Fruit fly (Drosophila melanogaster) whole organism, wandering third instar larva: Measurements from ENCODE around the gene CG7840.

Source experiments
- Abd-B ChIP-seq: fragments of >200 bp; optimal IDR thresholded peaks from 2 replicates; lab custom pipeline; 2017; ENCODE audit warnings: missing biosample characterization, missing genetic modification characterization
- CG32264 ChIP-seq: fragments of 200-800 bp; sonication (Bioruptor generic); optimal IDR thresholded peaks from 2 replicates; lab custom pipeline; 2016; ENCODE audit warnings: missing biosample characterization, missing genetic modification characterization
- CG9705 ChIP-seq: fragments of 200-800 bp; sonication (Bioruptor generic); optimal IDR thresholded peaks from 2 replicates; lab custom pipeline; 2018; ENCODE audit warnings: missing biosample characterization, mild to moderate bottlenecking, missing genetic modification characterization
- CrebA ChIP-seq: fragments of 200-800 bp; sonication (Bioruptor generic); optimal IDR thresholded peaks from 2 replicates; lab custom pipeline; 2016; ENCODE audit warnings: missing biosample characterization, mild to moderate bottlenecking, missing genetic modification characterization, borderline replicate concordance
- Dfd ChIP-seq: fragments of >200 bp; optimal IDR thresholded peaks from 2 replicates; lab custom pipeline; 2017; ENCODE audit warnings: missing biosample characterization, missing genetic modification characterization
- Dif ChIP-seq: fragments of 200-275, 200-300 bp; sonication (Bioruptor generic); optimal IDR thresholded peaks from 2 replicates; lab custom pipeline; 2018; ENCODE audit warnings: missing biosample characterization, missing genetic modification characterization; ENCODE audit not compliant: partially characterized antibody
- GATAd ChIP-seq: sonication (Bioruptor generic); optimal IDR thresholded peaks from 2 replicates; lab custom pipeline; 2016; ENCODE audit warnings: missing biosample characterization, missing genetic modification characterization
- HLH106 ChIP-seq: fragments of 200-800 bp; optimal IDR thresholded peaks from 3 replicates; lab custom pipeline; 2019; ENCODE audit warnings: missing biosample characterization, mild to moderate bottlenecking, missing genetic modification characterization, moderate library complexity
- Hnf4 ChIP-seq: fragments of 200-800 bp; sonication (Bioruptor generic); optimal IDR thresholded peaks from 2 replicates; lab custom pipeline; 2016; ENCODE audit warnings: missing biosample characterization, mild to moderate bottlenecking, missing genetic modification characterization
- Hr78 ChIP-seq: fragments of >200 bp; optimal IDR thresholded peaks from 2 replicates; lab custom pipeline; 2017; ENCODE audit warnings: missing biosample characterization, missing genetic modification characterization
- Hr83 ChIP-seq: fragments of 200-300 bp; sonication (Bioruptor generic); optimal IDR thresholded peaks from 2 replicates; lab custom pipeline; 2016; ENCODE audit warnings: missing biosample characterization, mild to moderate bottlenecking, missing genetic modification characterization, moderate library complexity; ENCODE audit not compliant: poor library complexity, severe bottlenecking
- Jra ChIP-seq: sonication (Bioruptor generic); optimal IDR thresholded peaks from 2 replicates; lab custom pipeline; 2016; ENCODE audit warnings: missing biosample characterization, missing genetic modification characterization
- Mio ChIP-seq: sonication (Bioruptor generic); optimal IDR thresholded peaks from 2 replicates; lab custom pipeline; 2016; ENCODE audit warnings: missing biosample characterization, missing genetic modification characterization
- Myc ChIP-seq: fragments of >200 bp; optimal IDR thresholded peaks from 2 replicates; lab custom pipeline; 2017
- N ChIP-seq: fragments of >200 bp; optimal IDR thresholded peaks from 2 replicates; lab custom pipeline; 2018; ENCODE audit warnings: missing biosample characterization, missing external identifiers, missing genetic modification characterization
- OdsH ChIP-seq: fragments of 200-800 bp; sonication (Bioruptor generic); optimal IDR thresholded peaks from 2 replicates; lab custom pipeline; 2016; ENCODE audit warnings: missing biosample characterization, mild to moderate bottlenecking, missing genetic modification characterization
- Rel ChIP-seq, 2 experiments: fragments of 200-800 bp; sonication (Bioruptor generic) in 1 of 2; optimal IDR thresholded peaks; 2 replicates in 1 of 2; 3 replicates in 1 of 2; lab custom pipeline; 2016 to 2019; ENCODE audit warnings: mild to moderate bottlenecking in 2 of 2, missing biosample characterization in 2 of 2, missing genetic modification characterization in 2 of 2, moderate library complexity in 1 of 2
- Sp1 ChIP-seq: fragments of 200-800 bp; sonication (Bioruptor generic); optimal IDR thresholded peaks from 3 replicates; lab custom pipeline; 2019; ENCODE audit warnings: missing biosample characterization, mild to moderate bottlenecking, missing genetic modification characterization, moderate library complexity
- Vsx2 ChIP-seq: fragments of 200-300, 225-300 bp; sonication (Bioruptor generic); optimal IDR thresholded peaks from 2 replicates; lab custom pipeline; 2018; ENCODE audit warnings: missing biosample characterization, missing genetic modification characterization; ENCODE audit not compliant: partially characterized antibody
- br ChIP-seq: fragments of 200-800 bp; sonication (Bioruptor generic); optimal IDR thresholded peaks from 2 replicates; lab custom pipeline; 2016; ENCODE audit warnings: missing biosample characterization, missing genetic modification characterization
- brk ChIP-seq: fragments of 200-800 bp; sonication (Bioruptor generic); optimal IDR thresholded peaks from 2 replicates; lab custom pipeline; 2016; ENCODE audit warnings: missing biosample characterization, mild to moderate bottlenecking, missing genetic modification characterization
- dl ChIP-seq, 2 experiments: fragments of 175-275, 200-275 bp in 1 of 2; fragments of 200-275 bp in 1 of 2; sonication (Bioruptor generic); optimal IDR thresholded peaks; lab custom pipeline; 2018; ENCODE audit warnings: mild to moderate bottlenecking in 2 of 2, missing biosample characterization in 2 of 2, missing genetic modification characterization in 2 of 2, moderate library complexity in 2 of 2; ENCODE audit not compliant: partially characterized antibody in 2 of 2, insufficient read depth in 1 of 2
- dmrt93B ChIP-seq: fragments of 200-800 bp; sonication (Bioruptor generic); optimal IDR thresholded peaks from 2 replicates; lab custom pipeline; 2018; ENCODE audit warnings: missing biosample characterization, mild to moderate bottlenecking, missing genetic modification characterization
- dsf ChIP-seq: sonication (Bioruptor generic); optimal IDR thresholded peaks from 2 replicates; lab custom pipeline; 2016; ENCODE audit warnings: missing biosample characterization, missing genetic modification characterization, borderline replicate concordance
- ey ChIP-seq: fragments of 200-800 bp; sonication (Bioruptor generic); optimal IDR thresholded peaks from 2 replicates; lab custom pipeline; 2016; ENCODE audit warnings: missing biosample characterization, missing genetic modification characterization
- foxo ChIP-seq, 2 experiments: fragments of 200-800 bp; sonication (Bioruptor generic); optimal IDR thresholded peaks; 2 replicates in 1 of 2; 3 replicates in 1 of 2; lab custom pipeline; 2016 to 2017; ENCODE audit warnings: missing biosample characterization in 2 of 2, missing genetic modification characterization in 2 of 2
- fru ChIP-seq: fragments of 200-800 bp; sonication (Bioruptor generic); optimal IDR thresholded peaks from 3 replicates; lab custom pipeline; 2016; ENCODE audit warnings: missing biosample characterization, mild to moderate bottlenecking, missing genetic modification characterization
- h ChIP-seq: fragments of 200-800 bp; sonication (Bioruptor generic); optimal IDR thresholded peaks from 3 replicates; lab custom pipeline; 2016; ENCODE audit warnings: missing biosample characterization, mild to moderate bottlenecking, missing genetic modification characterization
- jim ChIP-seq: fragments of 175-275, 200-325 bp; sonication (Bioruptor generic); optimal IDR thresholded peaks from 2 replicates; lab custom pipeline; 2016; ENCODE audit warnings: missing biosample characterization, mild to moderate bottlenecking, missing genetic modification characterization
- lola ChIP-seq: fragments of >200 bp; optimal IDR thresholded peaks from 2 replicates; lab custom pipeline; 2017; ENCODE audit warnings: missing biosample characterization, missing genetic modification characterization
- pan ChIP-seq: fragments of >200 bp; optimal IDR thresholded peaks from 2 replicates; lab custom pipeline; 2017
- psq ChIP-seq: fragments of 200-800 bp; sonication (Bioruptor generic); optimal IDR thresholded peaks from 3 replicates; lab custom pipeline; 2017; ENCODE audit warnings: missing biosample characterization, mild to moderate bottlenecking, missing genetic modification characterization, moderate library complexity
- rgr ChIP-seq: fragments of 200-800 bp; sonication (Bioruptor generic); optimal IDR thresholded peaks from 3 replicates; lab custom pipeline; 2016; ENCODE audit warnings: missing biosample characterization, mild to moderate bottlenecking, missing genetic modification characterization
- sage ChIP-seq: fragments of 200-800 bp; sonication (Bioruptor generic); optimal IDR thresholded peaks from 2 replicates; lab custom pipeline; 2016; ENCODE audit warnings: missing biosample characterization, mild to moderate bottlenecking, missing genetic modification characterization
- sv ChIP-seq: fragments of 200-800 bp; sonication (Bioruptor generic); optimal IDR thresholded peaks from 3 replicates; lab custom pipeline; 2016; ENCODE audit warnings: missing biosample characterization, missing genetic modification characterization
- tai ChIP-seq: sonication (Bioruptor generic); optimal IDR thresholded peaks from 2 replicates; lab custom pipeline; 2016; ENCODE audit warnings: missing biosample characterization, missing genetic modification characterization
- usp ChIP-seq: fragments of >200 bp; optimal IDR thresholded peaks from 2 replicates; lab custom pipeline; 2017; ENCODE audit warnings: missing biosample characterization, missing genetic modification characterization
- woc ChIP-seq: sonication (Bioruptor generic); optimal IDR thresholded peaks from 2 replicates; lab custom pipeline; 2016; ENCODE audit warnings: missing biosample characterization, mild to moderate bottlenecking, missing genetic modification characterization

CG7840 gene

DNA sequence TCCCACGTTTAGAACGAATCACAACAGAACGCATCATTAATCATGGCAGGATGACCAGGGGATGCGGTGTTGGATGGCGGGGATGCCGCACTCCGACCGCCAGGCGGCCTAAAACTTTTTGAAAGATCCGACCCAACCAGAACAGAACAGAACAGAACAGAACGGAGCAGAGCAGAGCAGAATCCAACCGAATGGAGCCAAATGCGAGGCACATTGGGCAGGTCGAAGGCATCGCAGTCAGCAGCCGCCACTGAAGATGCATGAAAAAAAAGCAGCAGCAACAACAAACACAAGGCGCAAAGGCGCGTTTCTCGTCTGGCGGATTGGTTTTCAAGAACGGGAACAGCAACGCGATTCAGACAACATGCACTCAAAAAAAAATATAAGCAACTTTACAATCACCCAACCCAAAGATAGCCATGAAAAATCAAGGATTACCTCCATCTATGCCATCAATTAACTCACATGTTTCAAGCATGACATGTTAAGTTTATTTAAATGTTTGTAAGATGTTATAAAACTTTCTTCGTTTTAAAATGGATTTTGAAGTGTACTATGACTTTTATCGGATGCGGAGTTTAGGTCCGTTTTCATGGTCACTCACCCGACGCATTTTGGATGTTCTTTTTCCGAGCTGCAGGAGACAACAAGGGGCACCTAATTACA lies 25.9 kb upstream of the CG7840 start:
- TF ChIP-seq Jra (GFP tag; lab: Kevin White, UChicago) = peak; percentile 92
- peak; percentile 6 for TF ChIP-seq Hr83 (GFP tag; lab: Kevin White, UChicago)
- peak; percentile 95 for TF ChIP-seq psq (GFP tag; lab: Kevin White, UChicago)
- peak; percentile 89 to 97 for TF ChIP-seq foxo (GFP tag; optimal IDR thresholded peaks at IDR 0.05; lab: Kevin White, UChicago)
- peak; percentile 97 for TF ChIP-seq rgr (GFP tag; lab: Kevin White, UChicago)
- TF ChIP-seq Hnf4 (GFP tag; lab: Kevin White, UChicago) = peak; percentile 96
- TF ChIP-seq Vsx2 (GFP tag; lab: Kevin White, UChicago) = peak; percentile 68
- peak; percentile 95 for TF ChIP-seq HLH106
- TF ChIP-seq usp (GFP tag; lab: Kevin White, UChicago) = no peak
- TF ChIP-seq dsf = peak; percentile 75
- no peak for TF ChIP-seq Hr78 (GFP tag; lab: Kevin White, UChicago)
- TF ChIP-seq OdsH = peak; percentile 97
- peak; percentile 92 for TF ChIP-seq tai
- TF ChIP-seq CG9705 (GFP tag; lab: Kevin White, UChicago) = peak; percentile 82
- TF ChIP-seq Myc (lab: Kevin White, UChicago) = no peak
- TF ChIP-seq brk = peak; percentile 95
- TF ChIP-seq CG32264 (GFP tag; lab: Kevin White, UChicago) = peak; percentile 95
- TF ChIP-seq jim (GFP tag; lab: Kevin White, UChicago) = no peak
- peak; percentile 96 for TF ChIP-seq woc (GFP tag; lab: Kevin White, UChicago)
- TF ChIP-seq pan = no peak
- no peak for TF ChIP-seq N (GFP tag; lab: Kevin White, UChicago)
- peak; percentile 98 for TF ChIP-seq h (GFP tag; lab: Kevin White, UChicago)
- TF ChIP-seq dl (GFP tag; optimal IDR thresholded peaks at IDR 0.05; lab: Kevin White, UChicago; ENCODE audit: insufficient read depth in 1 of 2, partially characterized antibody in 2 of 2) = no peak
- no peak for TF ChIP-seq Dfd (GFP tag; lab: Kevin White, UChicago)
- peak; percentile 34 for TF ChIP-seq GATAd
- TF ChIP-seq Rel (GFP tag; optimal IDR thresholded peaks at IDR 0.05; lab: Kevin White, UChicago) = peak; percentile 93
- peak; percentile 71 for TF ChIP-seq Rel (tag; optimal IDR thresholded peaks at IDR 0.05; lab: Kevin White, UChicago)
- TF ChIP-seq sage = peak; percentile 95
- peak; percentile 86 for TF ChIP-seq dmrt93B (GFP tag; lab: Kevin White, UChicago)
- no peak for TF ChIP-seq Dif
- TF ChIP-seq Abd-B (GFP tag; lab: Kevin White, UChicago) = no peak
- TF ChIP-seq ey = peak; percentile 97
- TF ChIP-seq lola (GFP tag; lab: Kevin White, UChicago) = no peak
- TF ChIP-seq sv (GFP tag; lab: Kevin White, UChicago) = peak; percentile 45
- TF ChIP-seq fru = peak; percentile 97
- TF ChIP-seq Mio (GFP tag; lab: Kevin White, UChicago) = peak; percentile 64
- TF ChIP-seq br (GFP tag; lab: Kevin White, UChicago) = peak; percentile 97
- TF ChIP-seq Sp1 = peak; percentile 96
- TF ChIP-seq CrebA (GFP tag; lab: Kevin White, UChicago) = peak; percentile 70

DNA sequence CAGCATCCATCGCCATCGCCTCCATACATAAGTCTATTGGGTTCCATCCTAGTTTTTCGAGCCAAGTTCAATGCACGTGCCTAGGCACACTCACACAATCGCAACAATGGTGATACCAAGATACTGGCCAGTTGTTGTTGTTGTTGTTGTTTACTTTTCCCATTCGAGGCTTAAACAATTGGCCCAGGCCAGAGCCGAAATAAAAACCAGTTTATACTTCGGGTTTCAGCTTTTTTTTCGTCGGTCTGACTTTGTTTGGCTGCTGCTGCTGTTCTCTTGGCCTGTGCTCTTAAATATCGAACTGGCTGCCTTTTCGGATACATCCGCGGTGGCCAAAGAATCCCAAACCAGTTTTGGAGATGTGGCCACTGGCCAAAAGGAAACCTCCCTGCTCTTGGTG lies 25.2 kb upstream of the CG7840 start:
- TF ChIP-seq Dif = peak; percentile 57
- TF ChIP-seq woc (GFP tag; lab: Kevin White, UChicago) = no peak
- TF ChIP-seq CrebA (GFP tag; lab: Kevin White, UChicago) = peak; percentile 23
- TF ChIP-seq dl (GFP tag; optimal IDR thresholded peaks at IDR 0.05; lab: Kevin White, UChicago; ENCODE audit: insufficient read depth in 1 of 2, partially characterized antibody in 2 of 2) = no peak
- TF ChIP-seq Vsx2 (GFP tag; lab: Kevin White, UChicago) = peak; percentile 50
